Worm (Caenorhabditis elegans) whole organism, midembryonic: Measurements from ENCODE around the gene Y48C3A.18.
A peak's percentile ranks its signal among the peaks of the same experiment; 100 is the strongest.

Source experiments
- T22C8.4 ChIP-seq: fragments of 200-800 bp; sonication (Bioruptor generic); IDR thresholded peaks from 2 replicates; pipeline ENCODE4 v1.3.6; 2022; ENCODE audit warnings: missing genetic modification characterization, missing compliant biosample characterization
- cog-1 ChIP-seq: sonication (generic microtip); optimal IDR thresholded peaks from 2 replicates; lab custom pipeline; 2016; ENCODE audit warnings: missing genetic modification characterization, missing compliant biosample characterization
- flt-1 ChIP-seq: fragments of 200-800 bp; sonication (Bioruptor generic); IDR thresholded peaks from 2 replicates; pipeline ENCODE4 v1.3.6; 2022; ENCODE audit warnings: missing genetic modification characterization, missing compliant biosample characterization
- klf-2 ChIP-seq: fragments of 200-800 bp; sonication (Bioruptor generic); conservative IDR thresholded peaks from 2 replicates; pipeline ENCODE4 v1.3.6; 2022; ENCODE audit warnings: missing genetic modification reagents, missing genetic modification characterization, missing compliant biosample characterization
- med-1 ChIP-seq: sonication (generic microtip); optimal IDR thresholded peaks from 2 replicates; lab custom pipeline; 2017; ENCODE audit warnings: missing genetic modification characterization, mild to moderate bottlenecking, missing compliant biosample characterization, antibody characterized with exemption, missing genetic modification reagents; ENCODE audit not compliant: insufficient read depth
- ref-1 ChIP-seq: fragments of 200-800 bp; sonication (Bioruptor generic); conservative IDR thresholded peaks from 2 replicates; pipeline ENCODE4 v1.3.6; 2022; ENCODE audit warnings: missing genetic modification reagents, missing genetic modification characterization, missing compliant biosample characterization
- tab-1 ChIP-seq: fragments of 200-800 bp; sonication (Bioruptor generic); IDR thresholded peaks from 2 replicates; pipeline ENCODE4 v1.3.6; 2022; ENCODE audit warnings: missing genetic modification characterization, missing compliant biosample characterization
- ztf-23 ChIP-seq: fragments of 200-800 bp; sonication (Bioruptor generic); IDR thresholded peaks from 2 replicates; pipeline ENCODE4 v1.3.6; 2022; ENCODE audit warnings: missing genetic modification reagents, missing genetic modification characterization, missing compliant biosample characterization
- ztf-29 ChIP-seq: fragments of 200-800 bp; sonication (Bioruptor generic); IDR thresholded peaks from 2 replicates; pipeline ENCODE4 v1.3.6; 2022; ENCODE audit warnings: missing genetic modification reagents, missing genetic modification characterization, missing compliant biosample characterization

DNA sequence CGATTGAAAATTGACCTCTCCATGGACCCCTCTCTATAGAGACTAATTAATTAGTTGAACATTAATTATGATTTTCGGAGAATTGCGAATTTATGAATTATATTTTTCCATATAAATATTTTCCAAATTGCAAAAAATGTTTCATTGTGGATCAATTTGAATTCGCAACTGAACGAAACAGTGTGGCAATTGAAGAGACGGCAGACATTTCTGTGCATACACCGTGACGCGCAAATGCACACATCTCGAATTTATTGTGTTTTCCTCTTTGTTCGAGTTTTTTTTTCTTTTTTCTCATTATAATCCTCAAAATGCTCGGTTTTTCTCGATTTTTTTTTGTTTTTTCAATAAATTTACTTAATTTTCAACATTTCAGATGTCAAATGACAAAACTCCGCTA, 43.2 kb upstream of the Y48C3A.18 start, which contains the start of gene Y48C3A.20:
- TF ChIP-seq klf-2 (GFP tag; lab: Robert Waterston, UW) (no peak), T22C8.4 (GFP tag; lab: Robert Waterston, UW) (no peak), flt-1 (GFP tag; lab: Robert Waterston, UW) (no peak), ref-1 (GFP tag; lab: Robert Waterston, UW) (no peak), tab-1 (GFP tag; lab: Robert Waterston, UW) (no peak), med-1 (no peak), ztf-23 (GFP tag; lab: Robert Waterston, UW) (no peak), cog-1 (peak; percentile 35), ztf-29 (GFP tag; lab: Robert Waterston, UW) (no peak)
